Worm (Caenorhabditis elegans) whole organism, L1 larva: ENCODE results near the gene ras-1.
"Not testable (repeated sequence)": the region's sequence is repeated elsewhere in the genome, so short reads cannot be mapped to it uniquely, and the experiment has no call there.

Experiments
- C04F5.9 ChIP-seq: sonication (generic microtip); optimal IDR thresholded peaks from 2 replicates; lab custom pipeline; 2016; ENCODE audit warnings: missing genetic modification characterization, missing compliant biosample characterization
- C16A3.4 ChIP-seq: fragments of 150-350 bp; optimal IDR thresholded peaks from 2 replicates; lab custom pipeline; 2014; ENCODE audit warnings: missing biosample characterization, missing genetic modification characterization
- C34B4.2 ChIP-seq: sonication (generic microtip); optimal IDR thresholded peaks from 2 replicates; lab custom pipeline; 2017; ENCODE audit warnings: mild to moderate bottlenecking, missing genetic modification characterization, missing compliant biosample characterization
- F16B12.6 ChIP-seq: fragments of 150-350 bp; optimal IDR thresholded peaks from 2 replicates; lab custom pipeline; 2014; ENCODE audit warnings: missing biosample characterization, missing genetic modification characterization
- aly-2 ChIP-seq: fragments of 150-350 bp; optimal IDR thresholded peaks from 2 replicates; lab custom pipeline; 2014; ENCODE audit warnings: missing biosample characterization, missing genetic modification characterization
- ama-1 ChIP-seq: fragments of 150-350 bp; optimal IDR thresholded peaks from 2 replicates; lab custom pipeline; 2014
- ceh-8 ChIP-seq: fragments of 200-800 bp; sonication (Bioruptor generic); optimal IDR thresholded peaks from 2 replicates; lab custom pipeline; 2018; ENCODE audit warnings: mild to moderate bottlenecking, missing genetic modification characterization, moderate library complexity, missing compliant biosample characterization
- ceh-88 ChIP-seq: fragments of 200-800 bp; sonication (Bioruptor generic); IDR thresholded peaks from 2 replicates; pipeline ENCODE4 v1.3.6; 2022; ENCODE audit warnings: missing genetic modification characterization, missing compliant biosample characterization
- ces-1 ChIP-seq: fragments of 150-350 bp; optimal IDR thresholded peaks from 2 replicates; lab custom pipeline; 2014; ENCODE audit warnings: missing biosample characterization, missing genetic modification reagents, missing genetic modification characterization
- efl-1 ChIP-seq, 4 experiments: fragments of 150-350 bp; optimal IDR thresholded peaks in 3 of 4; peaks in 1 of 4; 1 replicate in 1 of 4; 2 replicates in 3 of 4; lab custom pipeline; 2014; ENCODE audit warnings: missing biosample characterization in 2 of 4, missing genetic modification characterization in 2 of 4, missing genetic modification reagents in 2 of 4
- egl-13 ChIP-seq: sonication (generic microtip); optimal IDR thresholded peaks from 2 replicates; lab custom pipeline; 2016; ENCODE audit warnings: missing genotype, missing genetic modification reagents, missing genetic modification characterization, missing compliant biosample characterization
- elt-2 ChIP-seq: sonication (generic microtip); optimal IDR thresholded peaks from 2 replicates; lab custom pipeline; 2016; ENCODE audit warnings: missing genetic modification characterization, mild to moderate bottlenecking, inconsistent platforms, missing compliant biosample characterization, missing genetic modification reagents
- elt-3 ChIP-seq, 6 experiments: fragments of 150-350 bp in 1 of 6; sonication (generic microtip); optimal IDR thresholded peaks; 2 replicates each; lab custom pipeline; 2017 to 2018; ENCODE audit warnings: missing biosample characterization in 6 of 6, missing genetic modification characterization in 6 of 6, inconsistent platforms in 1 of 6
- fkh-8 ChIP-seq: sonication (generic microtip); optimal IDR thresholded peaks from 2 replicates; lab custom pipeline; 2016; ENCODE audit warnings: mild to moderate bottlenecking, missing genetic modification characterization, missing compliant biosample characterization
- fos-1 ChIP-seq: fragments of 150-350 bp; optimal IDR thresholded peaks from 2 replicates; lab custom pipeline; 2014; ENCODE audit warnings: missing biosample characterization, missing genetic modification characterization
- grh-1 ChIP-seq: fragments of 200-800 bp; sonication (Bioruptor generic); IDR thresholded peaks from 2 replicates; pipeline ENCODE4 v1.3.6; 2022; ENCODE audit warnings: missing genetic modification reagents, missing genetic modification characterization, missing compliant biosample characterization
- hlh-4 ChIP-seq: sonication (generic microtip); optimal IDR thresholded peaks from 2 replicates; lab custom pipeline; 2016; ENCODE audit warnings: mild to moderate bottlenecking, missing genetic modification characterization, missing compliant biosample characterization
- lin-14 ChIP-seq: fragments of 200-800 bp; sonication (Bioruptor generic); optimal IDR thresholded peaks from 2 replicates; lab custom pipeline; 2018; ENCODE audit warnings: mild to moderate bottlenecking, missing genetic modification characterization, moderate library complexity, missing compliant biosample characterization
- lin-15B ChIP-seq: fragments of 150-350 bp; sonication (generic microtip); optimal IDR thresholded peaks from 3 replicates; lab custom pipeline; 2014; ENCODE audit warnings: missing biosample characterization, missing genetic modification characterization
- lin-35 ChIP-seq, 2 experiments: fragments of 150-350 bp; optimal IDR thresholded peaks; 2 replicates each; lab custom pipeline; 2014; ENCODE audit warnings: missing biosample characterization in 2 of 2, missing genetic modification characterization in 2 of 2, missing genetic modification reagents in 2 of 2
- mab-9 ChIP-seq: fragments of 200-800 bp; sonication (Bioruptor generic); IDR thresholded peaks from 2 replicates; pipeline ENCODE4 v1.3.6; 2022; ENCODE audit warnings: missing genetic modification reagents, missing genetic modification characterization, missing compliant biosample characterization
- mep-1 ChIP-seq: fragments of 150-350 bp; optimal IDR thresholded peaks from 2 replicates; lab custom pipeline; 2014; ENCODE audit warnings: missing biosample characterization, missing genetic modification characterization
- nhr-11 ChIP-seq: fragments of 150-350 bp; optimal IDR thresholded peaks from 2 replicates; lab custom pipeline; 2014; ENCODE audit warnings: missing biosample characterization, missing genetic modification characterization
- nhr-20 ChIP-seq: sonication (generic microtip); optimal IDR thresholded peaks from 2 replicates; lab custom pipeline; 2016; ENCODE audit warnings: mild to moderate bottlenecking, missing genetic modification characterization, missing compliant biosample characterization
- nhr-28 ChIP-seq: fragments of 150-350 bp; optimal IDR thresholded peaks from 2 replicates; lab custom pipeline; 2014; ENCODE audit warnings: missing biosample characterization, missing genetic modification characterization
- nhr-47 ChIP-seq: sonication (generic microtip); optimal IDR thresholded peaks from 2 replicates; lab custom pipeline; 2016; ENCODE audit warnings: mild to moderate bottlenecking, missing genetic modification characterization, moderate library complexity, missing compliant biosample characterization
- nhr-71 ChIP-seq: sonication (generic microtip); optimal IDR thresholded peaks from 2 replicates; lab custom pipeline; 2016; ENCODE audit warnings: mild to moderate bottlenecking, missing genetic modification characterization, moderate library complexity, missing compliant biosample characterization
- nhr-76 ChIP-seq: sonication (generic microtip); optimal IDR thresholded peaks from 2 replicates; lab custom pipeline; 2017; ENCODE audit warnings: missing biosample characterization, missing genetic modification characterization
- nhr-77 ChIP-seq: fragments of 150-350 bp; optimal IDR thresholded peaks from 2 replicates; lab custom pipeline; 2014; ENCODE audit warnings: missing biosample characterization, missing genetic modification characterization
- nhr-84 ChIP-seq: sonication (generic microtip); optimal IDR thresholded peaks from 2 replicates; lab custom pipeline; 2017; ENCODE audit warnings: missing biosample characterization, missing genetic modification characterization
- nhr-85 ChIP-seq: sonication (generic microtip); peaks from one replicate; lab custom pipeline; 2016; ENCODE audit warnings: missing genetic modification characterization, inconsistent platforms, missing compliant biosample characterization
- nhr-90 ChIP-seq: sonication (generic microtip); optimal IDR thresholded peaks from 2 replicates; lab custom pipeline; 2016; ENCODE audit warnings: mild to moderate bottlenecking, missing genetic modification characterization, missing compliant biosample characterization; ENCODE audit not compliant: poor library complexity
- tlp-1 ChIP-seq: fragments of 150-350 bp; optimal IDR thresholded peaks from 2 replicates; lab custom pipeline; 2014; ENCODE audit warnings: missing biosample characterization, missing genetic modification characterization
- unc-30 ChIP-seq: sonication (generic microtip); optimal IDR thresholded peaks from 2 replicates; lab custom pipeline; 2017; ENCODE audit warnings: missing biosample characterization, missing genetic modification characterization

Gene ras-1

DNA sequence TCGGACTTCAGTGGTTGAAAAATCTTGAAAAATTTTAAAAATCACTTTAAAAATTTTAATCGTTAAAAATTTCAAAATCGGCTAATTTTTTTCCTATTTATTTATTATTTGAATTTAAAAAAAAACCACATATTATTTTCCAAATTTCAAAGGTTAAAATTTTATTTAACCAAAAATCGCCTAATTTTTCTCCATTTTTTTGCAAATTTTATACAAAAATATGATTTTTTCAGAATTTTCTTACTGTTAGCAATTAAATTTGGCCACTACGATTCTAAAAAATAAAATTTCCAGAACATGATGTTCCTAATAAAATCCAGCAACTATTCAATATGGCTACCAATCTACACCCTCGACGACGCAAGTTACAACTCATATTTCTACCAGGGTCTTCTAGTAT lies 19.4 kb downstream of the ras-1 start, which contains the start of gene sre-54:
TSS of gene sre-54 (plus strand) at position 301 of the 400 bp plus-strand sequence.
- TF ChIP-seq fos-1 (no peak), nhr-85 (tag; lab: Kevin White, UChicago) (no peak), egl-13 (tag; lab: Kevin White, UChicago) (no peak), fkh-8 (tag; lab: Kevin White, UChicago) (no peak), unc-30 (no peak), F16B12.6 (tag; lab: Kevin White, UChicago) (no peak), lin-14 (GFP tag; lab: Kevin White, UChicago) (no peak), ces-1 (GFP tag; lab: Kevin White, UChicago) (no peak)

DNA sequence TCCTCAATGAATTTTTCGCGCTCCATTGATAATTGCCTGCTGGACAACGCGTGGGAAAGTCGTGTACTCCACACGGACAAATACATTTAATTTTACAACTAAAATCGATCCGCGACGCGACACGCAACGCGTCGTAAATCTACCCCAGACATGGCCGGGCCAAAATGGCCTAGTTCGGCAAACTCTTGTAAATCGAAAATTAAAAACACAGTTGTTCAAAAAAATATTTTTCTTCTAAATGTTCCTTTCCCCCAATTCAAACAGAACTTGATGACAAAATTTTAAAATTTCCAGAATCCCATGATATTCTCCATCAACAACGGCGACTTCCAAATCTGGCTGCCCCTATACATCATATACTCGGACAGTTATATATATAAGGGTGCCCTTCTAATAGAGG lies 23.0 kb downstream of the ras-1 start, which contains the start of gene sre-55:
TSS of gene sre-55 (plus strand) at position 301 of the 400 bp plus-strand sequence.
- TF ChIP-seq unc-30 = no peak
- TF ChIP-seq hlh-4 (tag; lab: Kevin White, UChicago) = no peak
- no peak for TF ChIP-seq mep-1 (tag; lab: Kevin White, UChicago)
- no peak for TF ChIP-seq tlp-1 (tag; lab: Kevin White, UChicago)
- no peak for TF ChIP-seq nhr-84 (tag; lab: Kevin White, UChicago)

DNA sequence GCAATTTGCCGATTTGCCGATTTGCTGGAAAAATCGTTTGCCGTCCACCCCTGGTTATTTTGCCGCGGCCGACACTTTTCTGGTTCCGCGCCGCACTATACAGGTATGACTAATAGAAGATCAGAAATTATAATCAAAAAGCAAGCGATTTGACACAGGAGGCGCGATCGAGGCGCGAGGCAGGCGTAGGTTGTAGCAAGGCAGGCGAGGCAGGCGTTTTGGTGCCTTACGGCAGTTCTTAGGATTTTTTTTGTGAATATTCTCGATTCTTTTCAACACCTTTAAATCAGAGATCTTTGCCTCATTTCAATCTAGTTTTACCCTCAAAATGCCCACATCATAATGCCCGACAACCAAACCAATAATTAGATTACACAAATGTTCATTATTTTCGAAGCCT lies 27.9 kb downstream of the ras-1 start, which contains the start of gene sre-56:
TSS of gene sre-56 (plus strand) at position 301 of the 400 bp plus-strand sequence.
- no peak for TF ChIP-seq ceh-8
- TF ChIP-seq C04F5.9 = no peak
- TF ChIP-seq nhr-20 (tag; lab: Kevin White, UChicago) = no peak
- no peak for TF ChIP-seq nhr-47 (tag; lab: Kevin White, UChicago)
- TF ChIP-seq tlp-1 (tag; lab: Kevin White, UChicago) = no peak
- TF ChIP-seq efl-1 (optimal IDR thresholded peaks at IDR 0.05; lab: Kevin White, UChicago) = no peak
- no peak for TF ChIP-seq efl-1 (GFP tag; optimal IDR thresholded peaks at IDR 0.05 in 1 of 2; lab: Kevin White, UChicago)
- TF ChIP-seq nhr-90 (tag; lab: Kevin White, UChicago) = no peak
- no peak for TF ChIP-seq elt-3 (tag; optimal IDR thresholded peaks at IDR 0.05; lab: Kevin White, UChicago)
- no peak for TF ChIP-seq ama-1 (lab: Kevin White, UChicago)
- no peak for TF ChIP-seq nhr-28 (tag; lab: Kevin White, UChicago)
- no peak for TF ChIP-seq fos-1
- no peak for TF ChIP-seq nhr-71

DNA sequence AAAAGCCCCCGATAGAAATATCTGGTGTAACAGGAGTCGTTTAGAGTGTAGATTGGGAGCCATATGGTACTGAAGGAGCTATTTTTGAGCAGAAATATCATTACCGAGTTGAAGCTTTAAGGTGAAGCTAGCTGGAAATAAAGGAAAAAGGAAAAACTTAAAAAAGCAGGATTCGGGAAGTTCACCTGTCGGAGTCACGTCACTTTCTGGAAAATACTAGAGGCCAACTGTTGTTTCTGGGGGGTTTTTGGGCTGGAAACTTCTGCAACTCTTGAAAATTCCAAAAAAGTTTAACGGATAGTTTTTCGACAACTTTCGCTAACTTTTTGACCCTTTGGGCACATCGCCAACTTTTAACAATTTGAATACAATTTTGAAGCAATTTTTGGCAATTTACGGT lies 28.7 kb downstream of the ras-1 start, which contains the start of gene sre-53:
TSS of gene sre-53 (minus strand) at position 101 of the 400 bp plus-strand sequence.
- TF ChIP-seq C16A3.4 (tag; lab: Kevin White, UChicago) = no peak
- TF ChIP-seq aly-2 (tag; lab: Kevin White, UChicago) = no peak
- no peak for TF ChIP-seq nhr-84 (tag; lab: Kevin White, UChicago)
- TF ChIP-seq tlp-1 (tag; lab: Kevin White, UChicago) = no peak
- TF ChIP-seq elt-2 (tag; lab: Kevin White, UChicago) = no peak
- TF ChIP-seq mab-9 (GFP tag; lab: Robert Waterston, UW) = no peak
- no peak for TF ChIP-seq ama-1 (lab: Kevin White, UChicago)
- no peak for TF ChIP-seq ceh-88
- no peak for TF ChIP-seq nhr-76
- TF ChIP-seq nhr-77 (tag; lab: Kevin White, UChicago) = no peak
- no peak for TF ChIP-seq nhr-11 (tag; lab: Kevin White, UChicago)
- no peak for TF ChIP-seq C34B4.2 (tag; lab: Kevin White, UChicago)
- no peak for TF ChIP-seq lin-15B (tag; lab: Kevin White, UChicago)
- no peak for TF ChIP-seq grh-1 (GFP tag; lab: Robert Waterston, UW)

DNA sequence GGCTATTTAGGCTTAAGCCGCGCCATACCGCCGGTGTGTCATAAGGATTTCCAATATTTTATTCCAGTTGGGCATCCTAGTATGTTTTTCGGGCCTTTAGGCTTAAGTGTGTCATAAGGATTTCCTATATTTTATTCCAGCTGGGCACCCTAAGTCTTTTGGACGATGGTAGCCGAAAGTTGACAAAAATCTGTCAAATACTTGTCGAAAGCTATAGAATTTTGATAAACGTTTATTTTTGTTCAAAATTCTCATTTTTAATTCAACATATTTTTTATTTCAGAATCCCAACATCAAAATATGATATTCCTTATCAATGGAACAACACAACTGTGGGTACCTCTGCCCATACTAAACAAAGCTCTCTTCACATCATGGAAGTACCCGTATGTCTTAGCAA lies 33.5 kb downstream of the ras-1 start, which contains the start of gene sre-49:
TSS of gene sre-49 (plus strand) at position 301 of the 400 bp plus-strand sequence.
- TF ChIP-seq aly-2 (tag; lab: Kevin White, UChicago); elt-3 (tag; optimal IDR thresholded peaks at IDR 0.05; lab: Kevin White, UChicago); lin-35 (GFP tag; optimal IDR thresholded peaks at IDR 0.05; lab: Kevin White, UChicago): not testable (repeated sequence)
